Worm (Caenorhabditis elegans): ENCODE results near the gene C25A6.1.

- no peak for TF ChIP-seq pqm-1 (tag; optimal IDR thresholded peaks at IDR 0.05)
- no peak for TF ChIP-seq nhr-10 (tag; optimal IDR thresholded peaks at IDR 0.05)
- no peak for TF ChIP-seq zag-1 (tag; optimal IDR thresholded peaks at IDR 0.05)
- TF ChIP-seq unc-39 (tag; optimal IDR thresholded peaks at IDR 0.05): no peak
Measured at ce11 chrV:5442366-5442765, 34.0 kb downstream of the C25A6.1 start.

All from whole organism, L4 larva.